Worm (Caenorhabditis elegans): ENCODE results near the gene nhl-3.
A peak's percentile ranks its signal among the peaks of the same experiment; 100 is the strongest.

The nhl-3 gene

DNA sequence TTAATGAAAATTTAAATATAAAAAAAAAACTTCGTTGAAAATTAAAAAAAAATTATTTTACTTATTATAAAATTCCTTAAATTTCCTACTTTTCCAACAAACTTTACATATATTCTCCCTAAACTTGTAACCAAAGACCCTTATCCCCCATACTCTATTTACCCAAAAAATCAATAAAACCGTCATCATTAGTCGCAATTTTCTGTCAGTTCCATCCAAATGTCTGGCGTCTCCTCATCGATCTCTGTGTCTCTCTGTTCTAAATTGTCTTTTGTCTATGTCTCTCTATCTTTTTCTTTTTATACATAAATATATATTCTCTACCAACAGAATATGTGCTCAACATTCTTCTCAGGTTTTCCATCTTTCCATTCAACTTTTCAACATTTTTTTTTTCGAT lies 46.5 kb downstream of the nhl-3 start:
- TF ChIP-seq lsy-2 (tag; optimal IDR thresholded peaks at IDR 0.05) (no peak), unc-62 (GFP tag; optimal IDR thresholded peaks at IDR 0.05) (peak; percentile 5)

- TF ChIP-seq blmp-1 (tag; optimal IDR thresholded peaks at IDR 0.05) (no peak), lin-13 (tag; optimal IDR thresholded peaks at IDR 0.05) (no peak), bed-3 (GFP tag; optimal IDR thresholded peaks at IDR 0.05) (no peak), unc-120 (tag; optimal IDR thresholded peaks at IDR 0.05; ENCODE audit: poor library complexity, severe bottlenecking) (no peak), snpc-4 (tag; optimal IDR thresholded peaks at IDR 0.05) (no peak), ceh-43 (GFP tag; optimal IDR thresholded peaks at IDR 0.05) (no peak), ceh-83 (GFP tag; optimal IDR thresholded peaks at IDR 0.05) (no peak), nhr-2 (tag; optimal IDR thresholded peaks at IDR 0.05) (no peak), ceh-39 (tag; optimal IDR thresholded peaks at IDR 0.05) (no peak), mls-2 (tag; optimal IDR thresholded peaks at IDR 0.05) (no peak), elt-3 (tag; optimal IDR thresholded peaks at IDR 0.05) (no peak), ces-1 (GFP tag; optimal IDR thresholded peaks at IDR 0.05) (no peak), mab-5 (tag; optimal IDR thresholded peaks at IDR 0.05) (no peak), tbx-8 (GFP tag; optimal IDR thresholded peaks at IDR 0.05) (no peak), ztf-11 (tag; optimal IDR thresholded peaks at IDR 0.05) (no peak), sptf-1 (tag; optimal IDR thresholded peaks at IDR 0.05) (no peak), elt-1 (tag; optimal IDR thresholded peaks at IDR 0.05; ENCODE audit: borderline replicate concordance, insufficient read depth) (no peak), cnd-1 (tag; optimal IDR thresholded peaks at IDR 0.05) (no peak), drap-1 (GFP tag; optimal IDR thresholded peaks at IDR 0.05) (no peak), flh-1 (GFP tag; optimal IDR thresholded peaks at IDR 0.05) (no peak)
Measured at ce11 chrII:551245-551904, 50.5 kb downstream of the nhl-3 start, which contains the start of gene lips-7. TSS of gene lips-7 (plus strand) at chrII:551854.

DNA sequence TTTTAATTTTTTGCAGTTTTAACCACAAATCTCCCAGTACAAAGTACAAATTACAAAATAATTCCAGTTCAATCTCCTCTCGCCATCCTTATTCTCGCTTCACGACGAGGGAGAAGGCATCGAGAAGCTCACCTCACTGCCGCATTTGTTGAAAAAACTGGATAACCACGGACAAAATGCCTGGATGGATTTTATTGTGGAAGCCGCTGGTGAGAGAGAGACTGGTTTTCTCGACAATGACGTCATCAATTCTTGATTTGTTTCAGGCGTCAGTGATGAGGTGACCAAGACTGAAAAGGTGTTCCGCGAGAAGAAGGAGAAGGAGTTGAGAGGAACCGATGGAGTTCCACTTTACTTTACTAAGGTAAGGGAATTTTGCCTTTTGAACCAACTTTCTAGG lies 52.4 kb downstream of the nhl-3 start:
- no peak for TF ChIP-seq blmp-1 (tag; optimal IDR thresholded peaks at IDR 0.05)
- no peak for TF ChIP-seq ztf-11 (tag; optimal IDR thresholded peaks at IDR 0.05)
- TF ChIP-seq pha-4 (tag; optimal IDR thresholded peaks at IDR 0.05) = no peak
- TF ChIP-seq elt-3 (tag; optimal IDR thresholded peaks at IDR 0.05) = no peak
- TF ChIP-seq nhr-2 (tag; optimal IDR thresholded peaks at IDR 0.05) = no peak
- TF ChIP-seq elt-1 (tag; optimal IDR thresholded peaks at IDR 0.05; ENCODE audit: borderline replicate concordance, insufficient read depth) = no peak
- TF ChIP-seq unc-62 (GFP tag; optimal IDR thresholded peaks at IDR 0.05) = no peak

ce11 chrII:546405-546804 lies 55.5 kb downstream of the nhl-3 start, which contains the start of gene mlt-10:
TSS of gene mlt-10 (plus strand) at chrII:546705.
- TF ChIP-seq hlh-1 (tag; optimal IDR thresholded peaks at IDR 0.05) = no peak
- no peak for TF ChIP-seq mls-2 (tag; optimal IDR thresholded peaks at IDR 0.05)
- TF ChIP-seq unc-62 (GFP tag; optimal IDR thresholded peaks at IDR 0.05) = no peak
- TF ChIP-seq ham-2 (GFP tag; optimal IDR thresholded peaks at IDR 0.05) = no peak
- TF ChIP-seq bed-3 (GFP tag; optimal IDR thresholded peaks at IDR 0.05) = no peak
- no peak for TF ChIP-seq blmp-1 (tag; optimal IDR thresholded peaks at IDR 0.05)
- TF ChIP-seq nhr-2 (tag; optimal IDR thresholded peaks at IDR 0.05) = no peak
- no peak for TF ChIP-seq ces-1 (GFP tag; optimal IDR thresholded peaks at IDR 0.05)
- TF ChIP-seq ztf-11 (tag; optimal IDR thresholded peaks at IDR 0.05) = no peak
- TF ChIP-seq ceh-43 (GFP tag; optimal IDR thresholded peaks at IDR 0.05) = no peak
- TF ChIP-seq nhr-76 (tag; optimal IDR thresholded peaks at IDR 0.05) = no peak
- TF ChIP-seq drap-1 (GFP tag; optimal IDR thresholded peaks at IDR 0.05) = no peak

Measured in whole organism, mixed stage, embryonic.